Worm (Caenorhabditis elegans) whole organism, young adult: ENCODE measurements around the gene W09D10.4.

ENCODE experiments used
- B0261.1 ChIP-seq: sonication (generic microtip); optimal IDR thresholded peaks from 2 replicates; lab custom pipeline; 2016; ENCODE audit warnings: mild to moderate bottlenecking, missing genetic modification characterization, moderate library complexity, missing compliant biosample characterization
- B0336.3 ChIP-seq: fragments of 200-800 bp; sonication (Bioruptor generic); IDR thresholded peaks from 2 replicates; pipeline ENCODE4 v1.3.6; 2022; ENCODE audit warnings: missing genetic modification characterization, missing compliant biosample characterization
- F22D6.2 ChIP-seq: sonication (generic microtip); optimal IDR thresholded peaks from 2 replicates; lab custom pipeline; 2016; ENCODE audit warnings: mild to moderate bottlenecking, missing genetic modification characterization, missing compliant biosample characterization
- F33H1.4 ChIP-seq: fragments of 200-800 bp; sonication (Bioruptor generic); IDR thresholded peaks from 2 replicates; pipeline ENCODE4 v1.3.6; 2022; ENCODE audit warnings: missing genetic modification reagents, missing genetic modification characterization, missing compliant biosample characterization
- F49E8.2 ChIP-seq: sonication (generic microtip); optimal IDR thresholded peaks from 3 replicates; lab custom pipeline; 2017; ENCODE audit warnings: missing genetic modification characterization, mild to moderate bottlenecking, missing compliant biosample characterization, antibody characterized with exemption, moderate library complexity; ENCODE audit not compliant: insufficient read depth
- F57C9.4 ChIP-seq: sonication (generic microtip); optimal IDR thresholded peaks from 2 replicates; lab custom pipeline; 2017; ENCODE audit warnings: mild to moderate bottlenecking, missing genetic modification characterization, missing compliant biosample characterization
- T07F8.4 ChIP-seq: sonication (generic microtip); optimal IDR thresholded peaks from 2 replicates; lab custom pipeline; 2016; ENCODE audit warnings: mild to moderate bottlenecking, missing genetic modification characterization, moderate library complexity, missing compliant biosample characterization
- Y53G8AR.9 ChIP-seq: fragments of 200-800 bp; sonication (Bioruptor generic); conservative IDR thresholded peaks from 2 replicates; pipeline ENCODE4 v1.3.6; 2022; ENCODE audit warnings: missing genetic modification reagents, missing genetic modification characterization, missing compliant biosample characterization
- aptf-2 ChIP-seq: fragments of 200-800 bp; sonication (Bioruptor generic); conservative IDR thresholded peaks from 2 replicates; pipeline ENCODE4 v1.3.6; 2022; ENCODE audit warnings: missing genetic modification reagents, missing genetic modification characterization, missing compliant biosample characterization
- athp-1 ChIP-seq: sonication (generic microtip); optimal IDR thresholded peaks from 2 replicates; lab custom pipeline; 2017; ENCODE audit warnings: mild to moderate bottlenecking, missing genetic modification characterization, missing compliant biosample characterization
- attf-3 ChIP-seq: fragments of 200-800 bp; sonication (Bioruptor generic); conservative IDR thresholded peaks from 2 replicates; pipeline ENCODE4 v1.3.6; 2022; ENCODE audit warnings: missing genetic modification reagents, missing genetic modification characterization, missing compliant biosample characterization
- bed-2 ChIP-seq: fragments of 200-800 bp; sonication (Bioruptor generic); IDR thresholded peaks from 2 replicates; pipeline ENCODE4 v1.3.6; 2022; ENCODE audit warnings: missing genetic modification reagents, missing genetic modification characterization, missing compliant biosample characterization
- ceh-40 ChIP-seq: fragments of 200-800 bp; sonication (Bioruptor generic); IDR thresholded peaks from 2 replicates; pipeline ENCODE4 v1.3.6; 2022; ENCODE audit warnings: missing genetic modification characterization, missing compliant biosample characterization
- chd-7 ChIP-seq: sonication (generic microtip); optimal IDR thresholded peaks from 2 replicates; lab custom pipeline; 2016; ENCODE audit warnings: mild to moderate bottlenecking, missing genetic modification characterization, moderate library complexity, missing compliant biosample characterization
- egrh-3 ChIP-seq: fragments of 200-800 bp; sonication (Bioruptor generic); IDR thresholded peaks from 2 replicates; pipeline ENCODE4 v1.3.6; 2022; ENCODE audit warnings: missing genetic modification reagents, missing genetic modification characterization, missing compliant biosample characterization
- fkh-3 ChIP-seq: sonication (generic microtip); optimal IDR thresholded peaks from 2 replicates; lab custom pipeline; 2016; ENCODE audit warnings: mild to moderate bottlenecking, missing genetic modification characterization, missing compliant biosample characterization
- him-1 ChIP-seq: sonication (generic microtip); optimal IDR thresholded peaks from 2 replicates; lab custom pipeline; 2016; ENCODE audit warnings: missing genotype, missing genetic modification reagents, missing genetic modification characterization, missing compliant biosample characterization
- hmg-1.2 ChIP-seq: fragments of 200-800 bp; sonication (Bioruptor generic); IDR thresholded peaks from 2 replicates; pipeline ENCODE4 v1.3.6; 2022; ENCODE audit warnings: missing genetic modification reagents, missing genetic modification characterization, missing compliant biosample characterization
- let-526 ChIP-seq: fragments of 200-800 bp; sonication (Bioruptor generic); IDR thresholded peaks from 2 replicates; pipeline ENCODE4 v1.3.6; 2022; ENCODE audit warnings: missing genetic modification reagents, missing genetic modification characterization, missing compliant biosample characterization
- lin-26 ChIP-seq: fragments of 200-800 bp; sonication (Bioruptor generic); IDR thresholded peaks from 2 replicates; pipeline ENCODE4 v1.3.6; 2022; ENCODE audit warnings: missing genetic modification reagents, missing genetic modification characterization, missing compliant biosample characterization
- lir-1 ChIP-seq: fragments of 200-800 bp; sonication (Bioruptor generic); conservative IDR thresholded peaks from 2 replicates; pipeline ENCODE4 v1.3.6; 2022; ENCODE audit warnings: missing genetic modification reagents, missing genetic modification characterization, missing compliant biosample characterization
- lsl-1 ChIP-seq: fragments of 200-800 bp; sonication (Bioruptor generic); optimal IDR thresholded peaks from 2 replicates; lab custom pipeline; 2018; ENCODE audit warnings: mild to moderate bottlenecking, missing genetic modification characterization, moderate library complexity, missing compliant biosample characterization
- madf-6 ChIP-seq: fragments of 200-800 bp; sonication (Bioruptor generic); IDR thresholded peaks from 2 replicates; pipeline ENCODE4 v1.3.6; 2022; ENCODE audit warnings: missing genetic modification reagents, missing genetic modification characterization, missing compliant biosample characterization
- madf-8 ChIP-seq: fragments of 200-800 bp; sonication (Bioruptor generic); conservative IDR thresholded peaks from 2 replicates; pipeline ENCODE4 v1.3.6; 2022; ENCODE audit warnings: missing genetic modification reagents, missing genetic modification characterization, missing compliant biosample characterization
- mcd-1 ChIP-seq: fragments of 200-800 bp; sonication (Bioruptor generic); IDR thresholded peaks from 2 replicates; pipeline ENCODE4 v1.3.6; 2022; ENCODE audit warnings: missing genetic modification reagents, missing genetic modification characterization, missing compliant biosample characterization
- nfya-2 ChIP-seq: fragments of 200-800 bp; sonication (Bioruptor generic); IDR thresholded peaks from 2 replicates; pipeline ENCODE4 v1.3.6; 2022; ENCODE audit warnings: missing genetic modification reagents, missing genetic modification characterization, missing compliant biosample characterization
- nfyb-1 ChIP-seq: fragments of 200-800 bp; sonication (Bioruptor generic); IDR thresholded peaks from 2 replicates; pipeline ENCODE4 v1.3.6; 2022; ENCODE audit warnings: missing genetic modification reagents, missing genetic modification characterization, missing compliant biosample characterization
- nhr-27 ChIP-seq: fragments of 200-800 bp; sonication (Bioruptor generic); optimal IDR thresholded peaks from 2 replicates; lab custom pipeline; 2018; ENCODE audit warnings: mild to moderate bottlenecking, missing genetic modification characterization, moderate library complexity, missing compliant biosample characterization
- nhr-80 ChIP-seq: sonication (generic microtip); optimal IDR thresholded peaks from 2 replicates; lab custom pipeline; 2016; ENCODE audit warnings: missing genetic modification characterization, missing compliant biosample characterization
- pbrm-1 ChIP-seq: fragments of 200-800 bp; sonication (Bioruptor generic); IDR thresholded peaks from 2 replicates; pipeline ENCODE4 v1.3.6; 2022; ENCODE audit warnings: missing genetic modification reagents, missing genetic modification characterization, missing compliant biosample characterization
- pha-4 ChIP-seq: fragments of 150-350 bp; sonication (generic microtip); optimal IDR thresholded peaks from 2 replicates; lab custom pipeline; 2014; ENCODE audit warnings: missing biosample characterization, missing genetic modification reagents, missing genetic modification characterization
- repo-1 ChIP-seq: sonication (generic microtip); optimal IDR thresholded peaks from 2 replicates; lab custom pipeline; 2017; ENCODE audit warnings: mild to moderate bottlenecking, missing genetic modification characterization, missing compliant biosample characterization
- sdz-38 ChIP-seq: sonication (generic microtip); optimal IDR thresholded peaks from 2 replicates; lab custom pipeline; 2016; ENCODE audit warnings: missing genotype, missing genetic modification characterization, missing compliant biosample characterization
- sea-2 ChIP-seq: fragments of 200-800 bp; sonication (Bioruptor generic); IDR thresholded peaks from 2 replicates; pipeline ENCODE4 v1.3.6; 2022; ENCODE audit warnings: missing genetic modification characterization, missing compliant biosample characterization
- snpc-1.1 ChIP-seq: sonication (generic microtip); optimal IDR thresholded peaks from 2 replicates; lab custom pipeline; 2017; ENCODE audit warnings: missing genetic modification characterization, mild to moderate bottlenecking, missing compliant biosample characterization, antibody characterized with exemption, moderate library complexity, missing genotype, missing genetic modification reagents; ENCODE audit not compliant: insufficient read depth
- sptf-2 ChIP-seq: fragments of 200-800 bp; sonication (Bioruptor generic); optimal IDR thresholded peaks from 2 replicates; lab custom pipeline; 2018; ENCODE audit warnings: mild to moderate bottlenecking, missing genetic modification characterization, missing compliant biosample characterization
- tlf-1 ChIP-seq: fragments of 200-800 bp; sonication (Bioruptor generic); optimal IDR thresholded peaks from 2 replicates; lab custom pipeline; 2018; ENCODE audit warnings: mild to moderate bottlenecking, missing genetic modification characterization, missing compliant biosample characterization
- xnd-1 ChIP-seq: sonication (generic microtip); optimal IDR thresholded peaks from 2 replicates; lab custom pipeline; 2016; ENCODE audit warnings: missing genotype, missing genetic modification reagents, missing genetic modification characterization, missing compliant biosample characterization
- zfh-2 ChIP-seq: fragments of 200-800 bp; sonication (Bioruptor generic); conservative IDR thresholded peaks from 2 replicates; pipeline ENCODE4 v1.3.6; 2022; ENCODE audit warnings: missing genetic modification reagents, missing genetic modification characterization, missing compliant biosample characterization
- zim-3 ChIP-seq: sonication (generic microtip); optimal IDR thresholded peaks from 2 replicates; lab custom pipeline; 2017; ENCODE audit warnings: mild to moderate bottlenecking, missing genetic modification characterization, moderate library complexity, missing compliant biosample characterization

The W09D10.4 gene

ce11 chrIII:10738081-10738480 lies 22.1 kb upstream of the W09D10.4 start:
- TF ChIP-seq attf-3 (GFP tag; lab: Robert Waterston, UW) (no peak), nhr-80 (tag; lab: Kevin White, UChicago) (no peak), B0261.1 (tag; lab: Kevin White, UChicago) (no peak), chd-7 (tag; lab: Kevin White, UChicago) (peak; percentile 4), pha-4 (tag; lab: Kevin White, UChicago) (no peak), zfh-2 (GFP tag; lab: Robert Waterston, UW) (peak; percentile 30; the same call in 1 of the 2 replicates), madf-6 (no peak), lin-26 (GFP tag; lab: Robert Waterston, UW) (peak; percentile 54; the same call in 1 of the 2 replicates), sptf-2 (GFP tag; lab: Kevin White, UChicago) (no peak), bed-2 (GFP tag; lab: Robert Waterston, UW) (no peak), T07F8.4 (tag; lab: Kevin White, UChicago) (no peak), ceh-40 (no peak), sea-2 (GFP tag; lab: Robert Waterston, UW) (no peak), F49E8.2 (tag; lab: Kevin White, UChicago) (no peak), Y53G8AR.9 (GFP tag; lab: Robert Waterston, UW) (no peak), F22D6.2 (no peak)

- TF ChIP-seq madf-6 (0 out of 2 replicates have a peak, but pooled peaks have one; percentile 38), zim-3 (tag; lab: Kevin White, UChicago) (no peak), nfya-2 (no peak), mcd-1 (GFP tag; lab: Robert Waterston, UW) (peak; percentile 35; the same call in 1 of the 2 replicates), lsl-1 (GFP tag; lab: Kevin White, UChicago) (peak; percentile 74), lir-1 (GFP tag; lab: Robert Waterston, UW) (0 out of 2 replicates have a peak, but pooled peaks have one; percentile 28), repo-1 (peak; percentile 10), B0336.3 (peak; percentile 25; the same call in 1 of the 2 replicates), nfyb-1 (GFP tag; lab: Robert Waterston, UW) (0 out of 2 replicates have a peak, but pooled peaks have one; percentile 10), fkh-3 (tag; lab: Kevin White, UChicago) (no peak), egrh-3 (no peak), pbrm-1 (GFP tag; lab: Robert Waterston, UW) (no peak), snpc-1.1 (tag; lab: Kevin White, UChicago) (no peak), xnd-1 (tag; lab: Kevin White, UChicago) (peak; percentile 9), him-1 (tag; lab: Kevin White, UChicago) (peak; percentile 37), sdz-38 (tag; lab: Kevin White, UChicago) (no peak), tlf-1 (no peak), hmg-1.2 (GFP tag; lab: Robert Waterston, UW) (peak; percentile 92), F57C9.4 (no peak), nhr-27 (tag; lab: Kevin White, UChicago) (no peak), athp-1 (peak; percentile 11), let-526 (no peak), F33H1.4 (GFP tag; lab: Robert Waterston, UW) (peak; percentile 60), aptf-2 (GFP tag; lab: Robert Waterston, UW) (0 out of 2 replicates have a peak, but pooled peaks have one; percentile 6), madf-8 (peak; percentile 19; the same call in 1 of the 2 replicates)
Observed at ce11 chrIII:10736322-10736985, 20.5 kb upstream of the W09D10.4 start.
